Fruit fly (Drosophila melanogaster) whole organism, prepupa: ENCODE data around the gene CG14020.

ENCODE experiments used
- CG10631 ChIP-seq: fragments of 200-800 bp; sonication (Bioruptor generic); optimal IDR thresholded peaks from 2 replicates; lab custom pipeline; 2016; ENCODE audit warnings: missing biosample characterization, missing genetic modification characterization
- CG10669 ChIP-seq: fragments of 200-800 bp; sonication (Bioruptor generic); optimal IDR thresholded peaks from 3 replicates; lab custom pipeline; 2018; ENCODE audit warnings: missing biosample characterization, mild to moderate bottlenecking, missing genetic modification characterization, moderate library complexity
- CG11294 ChIP-seq: fragments of 200-800 bp; sonication (Bioruptor generic); IDR thresholded peaks from 2 replicates; pipeline ENCODE4 v1.3.6; 2022; ENCODE audit warnings: missing biosample characterization, missing genetic modification characterization
- CG11762 ChIP-seq: fragments of 200-800 bp; sonication (Bioruptor generic); optimal IDR thresholded peaks from 3 replicates; lab custom pipeline; 2016; ENCODE audit warnings: missing biosample characterization, missing genetic modification characterization; ENCODE audit not compliant: insufficient read depth
- CG11902 ChIP-seq: fragments of 200-800 bp; sonication (Bioruptor generic); optimal IDR thresholded peaks from 3 replicates; lab custom pipeline; 2016; ENCODE audit warnings: missing biosample characterization, missing genetic modification characterization
- CG15336 ChIP-seq: fragments of 200-800 bp; sonication (Bioruptor generic); IDR thresholded peaks from 2 replicates; pipeline ENCODE4 v1.3.6; 2022; ENCODE audit warnings: missing biosample characterization, missing genetic modification characterization
- CG1621 ChIP-seq: fragments of 200-800 bp; sonication (Bioruptor generic); optimal IDR thresholded peaks from 3 replicates; lab custom pipeline; 2018; ENCODE audit warnings: missing biosample characterization, mild to moderate bottlenecking, missing genetic modification characterization
- CG3032 ChIP-seq: fragments of 200-800 bp; optimal IDR thresholded peaks from 2 replicates; lab custom pipeline; 2019; ENCODE audit warnings: missing biosample characterization, mild to moderate bottlenecking, missing genetic modification characterization, moderate library complexity
- CG31627 ChIP-seq: fragments of 200-800 bp; sonication (Bioruptor generic); optimal IDR thresholded peaks from 3 replicates; lab custom pipeline; 2016; ENCODE audit warnings: missing biosample characterization, missing genetic modification characterization
- CG32006 ChIP-seq: fragments of 200-800 bp; sonication (Bioruptor generic); optimal IDR thresholded peaks from 3 replicates; lab custom pipeline; 2017; ENCODE audit warnings: missing biosample characterization, mild to moderate bottlenecking, missing genetic modification characterization
- CG34406 ChIP-seq: fragments of 200-800 bp; sonication (Bioruptor generic); optimal IDR thresholded peaks from 3 replicates; lab custom pipeline; 2016; ENCODE audit warnings: missing biosample characterization, missing genetic modification characterization
- CG3919 ChIP-seq: fragments of 200-800 bp; sonication (Bioruptor generic); optimal IDR thresholded peaks from 3 replicates; lab custom pipeline; 2016; ENCODE audit warnings: missing biosample characterization, missing genetic modification characterization
- CG4318 ChIP-seq: fragments of 200-800 bp; sonication (Bioruptor generic); optimal IDR thresholded peaks from 3 replicates; lab custom pipeline; 2017; ENCODE audit warnings: missing biosample characterization, mild to moderate bottlenecking, missing genetic modification characterization
- CG6276 ChIP-seq: fragments of 200-800 bp; sonication (Bioruptor generic); optimal IDR thresholded peaks from 2 replicates; lab custom pipeline; 2017; ENCODE audit warnings: missing biosample characterization, mild to moderate bottlenecking, missing genetic modification characterization
- CG6792 ChIP-seq: fragments of 200-800 bp; sonication (Bioruptor generic); optimal IDR thresholded peaks from 3 replicates; lab custom pipeline; 2016; ENCODE audit warnings: missing biosample characterization, missing genetic modification characterization
- CG6808 ChIP-seq: fragments of 200-800 bp; sonication (Bioruptor generic); optimal IDR thresholded peaks from 3 replicates; lab custom pipeline; 2017; ENCODE audit warnings: missing biosample characterization, missing genetic modification characterization, mild to moderate bottlenecking, moderate library complexity, missing genetic modification reagents
- CG6854 ChIP-seq: fragments of 200-800 bp; sonication (Bioruptor generic); optimal IDR thresholded peaks from 2 replicates; lab custom pipeline; 2017; ENCODE audit warnings: missing biosample characterization, mild to moderate bottlenecking, missing genetic modification characterization
- CG7368 ChIP-seq: fragments of 200-800 bp; sonication (Bioruptor generic); optimal IDR thresholded peaks from 3 replicates; lab custom pipeline; 2016; ENCODE audit warnings: missing biosample characterization, missing genetic modification characterization
- CG8632 ChIP-seq: fragments of 200-800 bp; sonication (Bioruptor generic); optimal IDR thresholded peaks from 3 replicates; lab custom pipeline; 2016; ENCODE audit warnings: missing biosample characterization, missing genetic modification characterization
- CG9139 ChIP-seq: fragments of 200-800 bp; sonication (Bioruptor generic); optimal IDR thresholded peaks from 3 replicates; lab custom pipeline; 2017; ENCODE audit warnings: missing biosample characterization, mild to moderate bottlenecking, missing genetic modification characterization
- Eip78C ChIP-seq: fragments of 200-800 bp; sonication (Bioruptor generic); peaks from one replicate; lab custom pipeline; 2016; ENCODE audit warnings: missing biosample characterization, missing genetic modification characterization
- Eip93F ChIP-seq: fragments of 200-800 bp; sonication (Bioruptor generic); optimal IDR thresholded peaks from 2 replicates; lab custom pipeline; 2016; ENCODE audit warnings: missing biosample characterization, mild to moderate bottlenecking, missing genetic modification characterization
- Ets21C ChIP-seq: fragments of 200-800 bp; sonication (Bioruptor generic); optimal IDR thresholded peaks from 3 replicates; lab custom pipeline; 2016; ENCODE audit warnings: missing biosample characterization, missing genetic modification characterization
- Gug ChIP-seq: fragments of 200-800 bp; sonication (Bioruptor generic); IDR thresholded peaks from 2 replicates; pipeline ENCODE4 v1.3.6; 2022; ENCODE audit warnings: missing biosample characterization, missing genetic modification characterization
- Hr38 ChIP-seq: sonication (Bioruptor generic); optimal IDR thresholded peaks from 2 replicates; lab custom pipeline; 2016; ENCODE audit warnings: missing biosample characterization, missing genetic modification characterization
- Hr4 ChIP-seq: fragments of 200-800 bp; sonication (Bioruptor generic); optimal IDR thresholded peaks from 3 replicates; lab custom pipeline; 2016; ENCODE audit warnings: missing biosample characterization, missing genetic modification characterization
- Met ChIP-seq: fragments of 200-800 bp; sonication (Bioruptor generic); optimal IDR thresholded peaks from 3 replicates; lab custom pipeline; 2016; ENCODE audit warnings: missing biosample characterization, missing genetic modification characterization
- OdsH ChIP-seq: fragments of 200-800 bp; sonication (Bioruptor generic); optimal IDR thresholded peaks from 3 replicates; lab custom pipeline; 2016; ENCODE audit warnings: missing biosample characterization, missing genetic modification characterization
- Smox ChIP-seq: fragments of 200-800 bp; sonication (Bioruptor generic); optimal IDR thresholded peaks from 3 replicates; lab custom pipeline; 2016; ENCODE audit warnings: missing biosample characterization, missing genetic modification characterization
- Sox102F ChIP-seq: fragments of 200-800 bp; sonication (Bioruptor generic); optimal IDR thresholded peaks from 2 replicates; lab custom pipeline; 2016; ENCODE audit warnings: missing biosample characterization, mild to moderate bottlenecking, missing genetic modification characterization
- Sox14 ChIP-seq: fragments of 200-800 bp; sonication (Bioruptor generic); optimal IDR thresholded peaks from 3 replicates; lab custom pipeline; 2016; ENCODE audit warnings: missing biosample characterization, missing genetic modification characterization
- Sox15 ChIP-seq: fragments of 200-800 bp; sonication (Bioruptor generic); optimal IDR thresholded peaks from 3 replicates; lab custom pipeline; 2016; ENCODE audit warnings: missing biosample characterization, missing genetic modification characterization
- acj6 ChIP-seq: fragments of 200-800 bp; sonication (Bioruptor generic); optimal IDR thresholded peaks from 3 replicates; lab custom pipeline; 2016; ENCODE audit warnings: missing biosample characterization, missing genetic modification characterization
- cyc ChIP-seq: fragments of 200-800 bp; sonication (Bioruptor generic); optimal IDR thresholded peaks from 3 replicates; lab custom pipeline; 2016; ENCODE audit warnings: missing biosample characterization, missing genetic modification characterization
- dsx ChIP-seq: fragments of 200-800 bp; optimal IDR thresholded peaks from 3 replicates; lab custom pipeline; 2019; ENCODE audit warnings: missing biosample characterization, mild to moderate bottlenecking, missing genetic modification characterization, moderate library complexity; ENCODE audit not compliant: poor library complexity, severe bottlenecking
- eg ChIP-seq: fragments of 200-800 bp; sonication (Bioruptor generic); IDR thresholded peaks from 3 replicates; pipeline ENCODE4 v1.3.6; 2022; ENCODE audit warnings: missing biosample characterization, missing genetic modification characterization
- esn ChIP-seq: fragments of 200-800 bp; sonication (Bioruptor generic); optimal IDR thresholded peaks from 2 replicates; lab custom pipeline; 2016; ENCODE audit warnings: missing biosample characterization, mild to moderate bottlenecking, missing genetic modification characterization, moderate library complexity
- fd59A ChIP-seq: fragments of 200-800 bp; sonication (Bioruptor generic); optimal IDR thresholded peaks from 2 replicates; lab custom pipeline; 2017; ENCODE audit warnings: missing biosample characterization, mild to moderate bottlenecking, missing genetic modification characterization, missing genetic modification reagents
- fd85E ChIP-seq: fragments of 200-800 bp; sonication (Bioruptor generic); optimal IDR thresholded peaks from 3 replicates; lab custom pipeline; 2016; ENCODE audit warnings: missing biosample characterization, missing genetic modification characterization
- lz ChIP-seq: fragments of 200-800 bp; sonication (Bioruptor generic); optimal IDR thresholded peaks from 3 replicates; lab custom pipeline; 2016; ENCODE audit warnings: missing biosample characterization, missing genetic modification characterization
- net ChIP-seq: fragments of 200-800 bp; sonication (Bioruptor generic); optimal IDR thresholded peaks from 3 replicates; lab custom pipeline; 2016; ENCODE audit warnings: missing biosample characterization, missing genetic modification characterization
- pdm3 ChIP-seq: fragments of 200-800 bp; sonication (Bioruptor generic); optimal IDR thresholded peaks from 3 replicates; lab custom pipeline; 2016; ENCODE audit warnings: missing biosample characterization, missing genetic modification characterization
- spab ChIP-seq: fragments of 200-800 bp; sonication (Bioruptor generic); optimal IDR thresholded peaks from 2 replicates; lab custom pipeline; 2017; ENCODE audit warnings: missing biosample characterization, mild to moderate bottlenecking, missing genetic modification characterization, missing genetic modification reagents
- ss ChIP-seq, 2 experiments: fragments of 200-800 bp; sonication (Bioruptor generic); optimal IDR thresholded peaks; 2 replicates in 1 of 2; 3 replicates in 1 of 2; lab custom pipeline; 2017 to 2018; ENCODE audit warnings: mild to moderate bottlenecking in 2 of 2, missing biosample characterization in 2 of 2, missing genetic modification characterization in 2 of 2, moderate library complexity in 1 of 2
- svp ChIP-seq: fragments of 200-800 bp; sonication (Bioruptor generic); peaks from one replicate; lab custom pipeline; 2016; ENCODE audit warnings: missing biosample characterization, missing genetic modification characterization
- topi ChIP-seq: fragments of 200-800 bp; sonication (Bioruptor generic); optimal IDR thresholded peaks from 3 replicates; lab custom pipeline; 2016; ENCODE audit warnings: missing biosample characterization, missing genetic modification characterization
- vri ChIP-seq: fragments of 200-800 bp; sonication (Bioruptor generic); optimal IDR thresholded peaks from 3 replicates; lab custom pipeline; 2016; ENCODE audit warnings: missing biosample characterization, mild to moderate bottlenecking, missing genetic modification characterization

The CG14020 gene

DNA sequence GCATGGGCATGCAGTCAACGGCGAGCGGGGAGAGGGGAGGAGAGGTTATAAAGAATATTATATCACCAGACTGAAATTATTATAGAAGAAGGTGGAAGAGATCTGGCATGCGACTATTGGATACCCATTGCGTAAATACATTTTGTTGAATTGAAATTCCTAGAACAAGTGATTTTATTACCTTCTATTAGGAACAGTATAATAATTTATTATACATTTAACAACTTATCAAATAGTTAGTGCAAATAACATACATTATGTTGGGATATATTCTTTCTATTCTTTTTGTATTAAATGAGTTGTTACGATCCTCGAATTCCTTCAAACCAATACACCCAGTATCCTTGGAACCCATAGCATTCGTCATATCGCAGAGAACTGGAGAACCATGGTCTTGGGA, 39.3 kb upstream of the CG14020 start (continued):
- TF ChIP-seq CG34406 (GFP tag; lab: Kevin White, UChicago) (no peak), Hr38 (GFP tag; lab: Kevin White, UChicago) (no peak), vri (no peak), CG7368 (GFP tag; lab: Kevin White, UChicago) (no peak), CG32006 (GFP tag; lab: Kevin White, UChicago) (no peak), Eip93F (GFP tag; lab: Kevin White, UChicago) (no peak), eg (GFP tag; lab: Robert Waterston, UW) (no peak), CG4318 (no peak), esn (GFP tag; lab: Kevin White, UChicago) (no peak), CG10631 (peak; percentile 12), spab (GFP tag; lab: Kevin White, UChicago) (peak; percentile 38), OdsH (no peak), fd59A (GFP tag; lab: Kevin White, UChicago) (peak; percentile 5), dsx (GFP tag; lab: Kevin White, UChicago) (peak; percentile 50), pdm3 (GFP tag; lab: Kevin White, UChicago) (no peak), Sox102F (GFP tag; lab: Kevin White, UChicago) (no peak), cyc (GFP tag; lab: Kevin White, UChicago) (no peak), CG3919 (GFP tag; lab: Kevin White, UChicago) (no peak), CG10669 (GFP tag; lab: Kevin White, UChicago) (peak; percentile 55), Smox (GFP tag; lab: Kevin White, UChicago) (no peak), Gug (GFP tag; lab: Robert Waterston, UW) (no peak), CG6276 (GFP tag; lab: Kevin White, UChicago) (no peak), acj6 (GFP tag; lab: Kevin White, UChicago) (no peak), svp (GFP tag; lab: Kevin White, UChicago) (no peak), CG15336 (no peak), Sox15 (no peak), CG6808 (peak; percentile 29), CG9139 (no peak), CG6792 (GFP tag; lab: Kevin White, UChicago) (no peak), CG1621 (tag; lab: Kevin White, UChicago) (no peak), Hr4 (GFP tag; lab: Kevin White, UChicago) (no peak), Ets21C (GFP tag; lab: Kevin White, UChicago) (no peak), net (GFP tag; lab: Kevin White, UChicago) (no peak), Eip78C (peak; percentile 57), CG11902 (no peak)

DNA sequence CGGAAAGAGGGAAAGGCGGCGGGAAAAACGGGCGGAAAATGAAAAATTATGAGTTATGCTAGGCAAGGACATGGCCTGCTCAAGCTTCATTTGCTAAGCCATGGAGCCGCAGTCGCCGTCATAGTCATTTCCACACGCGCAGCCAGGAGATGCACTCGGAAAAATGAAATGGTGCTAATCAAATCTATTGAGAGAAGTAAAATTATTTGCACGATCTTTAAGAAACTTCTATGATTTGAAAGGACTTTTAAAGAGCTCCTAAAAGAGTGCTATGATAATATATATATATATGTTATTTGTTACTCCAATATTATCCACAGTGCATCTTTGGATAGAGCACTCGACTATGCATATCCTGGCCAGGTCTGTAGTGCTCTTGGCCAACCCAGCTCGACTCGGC, 38.4 kb upstream of the CG14020 start:
- TF ChIP-seq CG6854 (GFP tag; lab: Kevin White, UChicago) (no peak), cyc (GFP tag; lab: Kevin White, UChicago) (no peak), CG4318 (peak; percentile 26), CG6808 (peak; percentile 70), fd85E (GFP tag; lab: Kevin White, UChicago) (no peak), Sox102F (GFP tag; lab: Kevin White, UChicago) (no peak), topi (GFP tag; lab: Kevin White, UChicago) (no peak), acj6 (GFP tag; lab: Kevin White, UChicago) (peak; percentile 42), Sox14 (GFP tag; lab: Kevin White, UChicago) (no peak), CG31627 (GFP tag; lab: Kevin White, UChicago) (no peak), svp (GFP tag; lab: Kevin White, UChicago) (no peak), Hr38 (GFP tag; lab: Kevin White, UChicago) (no peak), Eip78C (peak; percentile 79), CG32006 (GFP tag; lab: Kevin White, UChicago) (peak; percentile 51), CG15336 (peak; percentile 52), Eip93F (GFP tag; lab: Kevin White, UChicago) (no peak), CG11762 (GFP tag; lab: Kevin White, UChicago) (no peak), vri (no peak), lz (no peak), ss (GFP tag; optimal IDR thresholded peaks at IDR 0.05; lab: Kevin White, UChicago) (peak; percentile 50 to 55), Met (GFP tag; lab: Kevin White, UChicago) (no peak), pdm3 (GFP tag; lab: Kevin White, UChicago) (no peak), esn (GFP tag; lab: Kevin White, UChicago) (no peak), spab (GFP tag; lab: Kevin White, UChicago) (peak; percentile 64), CG10631 (peak; percentile 63), Sox15 (no peak), CG3032 (tag; lab: Kevin White, UChicago) (peak; percentile 74), Ets21C (GFP tag; lab: Kevin White, UChicago) (no peak), CG11294 (GFP tag; lab: Robert Waterston, UW) (no peak), Smox (GFP tag; lab: Kevin White, UChicago) (no peak), CG10669 (GFP tag; lab: Kevin White, UChicago) (peak; percentile 51), OdsH (peak; percentile 51), Hr4 (GFP tag; lab: Kevin White, UChicago) (peak; percentile 9), eg (GFP tag; lab: Robert Waterston, UW) (peak; percentile 31; the same call in 1 of the 3 replicates), CG9139 (no peak), CG34406 (GFP tag; lab: Kevin White, UChicago) (no peak), CG8632 (peak; percentile 27)
